Worm (Caenorhabditis elegans) whole organism, young adult: ENCODE results near the gene F35G2.3.

Experiments
- F23B12.7 ChIP-seq: sonication (generic microtip); optimal IDR thresholded peaks from 2 replicates; lab custom pipeline; 2017; ENCODE audit warnings: missing genetic modification characterization, mild to moderate bottlenecking, missing compliant biosample characterization, antibody characterized with exemption, moderate library complexity; ENCODE audit not compliant: insufficient read depth
- Y53F4B.3 ChIP-seq: fragments of 200-800 bp; sonication (Bioruptor generic); IDR thresholded peaks from 2 replicates; pipeline ENCODE4 v1.3.6; 2022; ENCODE audit warnings: missing genetic modification reagents, missing genetic modification characterization, missing compliant biosample characterization
- attf-3 ChIP-seq: fragments of 200-800 bp; sonication (Bioruptor generic); conservative IDR thresholded peaks from 2 replicates; pipeline ENCODE4 v1.3.6; 2022; ENCODE audit warnings: missing genetic modification reagents, missing genetic modification characterization, missing compliant biosample characterization
- cebp-2 ChIP-seq: fragments of 200-800 bp; sonication (Bioruptor generic); IDR thresholded peaks from 2 replicates; pipeline ENCODE4 v1.3.6; 2022; ENCODE audit warnings: missing genetic modification characterization, missing compliant biosample characterization
- chd-7 ChIP-seq: sonication (generic microtip); optimal IDR thresholded peaks from 2 replicates; lab custom pipeline; 2016; ENCODE audit warnings: mild to moderate bottlenecking, missing genetic modification characterization, moderate library complexity, missing compliant biosample characterization
- dpl-1 ChIP-seq: fragments of 150-350 bp; optimal IDR thresholded peaks from 2 replicates; lab custom pipeline; 2014; ENCODE audit warnings: missing biosample characterization, missing genetic modification reagents, missing genetic modification characterization
- efl-1 ChIP-seq: fragments of 150-350 bp; optimal IDR thresholded peaks from 2 replicates; lab custom pipeline; 2014; ENCODE audit warnings: missing biosample characterization, missing genetic modification reagents, missing genetic modification characterization
- egrh-3 ChIP-seq: fragments of 200-800 bp; sonication (Bioruptor generic); IDR thresholded peaks from 2 replicates; pipeline ENCODE4 v1.3.6; 2022; ENCODE audit warnings: missing genetic modification reagents, missing genetic modification characterization, missing compliant biosample characterization
- ets-4 ChIP-seq: fragments of 200-800 bp; sonication (Bioruptor generic); optimal IDR thresholded peaks from 2 replicates; lab custom pipeline; 2018; ENCODE audit warnings: mild to moderate bottlenecking, missing genetic modification characterization, missing compliant biosample characterization
- him-1 ChIP-seq: sonication (generic microtip); optimal IDR thresholded peaks from 2 replicates; lab custom pipeline; 2016; ENCODE audit warnings: missing genotype, missing genetic modification reagents, missing genetic modification characterization, missing compliant biosample characterization
- hmg-1.2 ChIP-seq: fragments of 200-800 bp; sonication (Bioruptor generic); IDR thresholded peaks from 2 replicates; pipeline ENCODE4 v1.3.6; 2022; ENCODE audit warnings: missing genetic modification reagents, missing genetic modification characterization, missing compliant biosample characterization
- hmg-20 ChIP-seq: fragments of 200-800 bp; sonication (Bioruptor generic); IDR thresholded peaks from 2 replicates; pipeline ENCODE4 v1.3.6; 2022; ENCODE audit warnings: missing genetic modification reagents, missing genetic modification characterization, missing compliant biosample characterization
- lin-35 ChIP-seq, 3 experiments: fragments of 150-350 bp in 2 of 3; sonication (generic microtip) in 1 of 3; optimal IDR thresholded peaks; 2 replicates each; lab custom pipeline; 2014 to 2018; ENCODE audit warnings: missing biosample characterization in 3 of 3, missing genetic modification characterization in 3 of 3, missing genetic modification reagents in 3 of 3
- lin-54 ChIP-seq: fragments of 200-800 bp; sonication (Bioruptor generic); optimal IDR thresholded peaks from 2 replicates; lab custom pipeline; 2018; ENCODE audit warnings: mild to moderate bottlenecking, missing genetic modification characterization, missing compliant biosample characterization
- lsy-27 ChIP-seq: sonication (generic microtip); optimal IDR thresholded peaks from 2 replicates; lab custom pipeline; 2017; ENCODE audit warnings: missing genetic modification characterization, mild to moderate bottlenecking, missing compliant biosample characterization, antibody characterized with exemption, missing genotype, borderline replicate concordance; ENCODE audit not compliant: insufficient read depth
- madf-3 ChIP-seq: fragments of 200-800 bp; sonication (Bioruptor generic); IDR thresholded peaks from 2 replicates; pipeline ENCODE4 v1.3.6; 2022; ENCODE audit warnings: missing genetic modification reagents, missing genetic modification characterization, missing compliant biosample characterization
- mes-4 ChIP-seq: sonication (generic microtip); optimal IDR thresholded peaks from 2 replicates; lab custom pipeline; 2016; ENCODE audit warnings: missing genotype, missing genetic modification characterization, missing compliant biosample characterization
- nfya-2 ChIP-seq: fragments of 200-800 bp; sonication (Bioruptor generic); IDR thresholded peaks from 2 replicates; pipeline ENCODE4 v1.3.6; 2022; ENCODE audit warnings: missing genetic modification reagents, missing genetic modification characterization, missing compliant biosample characterization
- nhr-179 ChIP-seq: sonication (generic microtip); optimal IDR thresholded peaks from 2 replicates; lab custom pipeline; 2016; ENCODE audit warnings: mild to moderate bottlenecking, missing genetic modification characterization, missing compliant biosample characterization
- nhr-80 ChIP-seq: sonication (generic microtip); optimal IDR thresholded peaks from 2 replicates; lab custom pipeline; 2016; ENCODE audit warnings: missing genetic modification characterization, missing compliant biosample characterization
- pha-4 ChIP-seq: fragments of 150-350 bp; sonication (generic microtip); optimal IDR thresholded peaks from 2 replicates; lab custom pipeline; 2014; ENCODE audit warnings: missing biosample characterization, missing genetic modification reagents, missing genetic modification characterization
- snpc-3.4 ChIP-seq: sonication (generic microtip); optimal IDR thresholded peaks from 2 replicates; lab custom pipeline; 2017; ENCODE audit warnings: missing genetic modification characterization, mild to moderate bottlenecking, missing compliant biosample characterization, antibody characterized with exemption, moderate library complexity, missing genotype, missing genetic modification reagents
- snpc-4 ChIP-seq, 5 experiments: fragments of 150-350 bp in 1 of 5; sonication (generic microtip) in 4 of 5; optimal IDR thresholded peaks; 2 replicates each; lab custom pipeline; 2014 to 2018; ENCODE audit warnings: missing genetic modification characterization in 5 of 5, missing biosample characterization in 3 of 5, antibody characterized with exemption in 2 of 5, mild to moderate bottlenecking in 2 of 5, missing compliant biosample characterization in 2 of 5, missing genotype in 2 of 5, moderate library complexity in 2 of 5, missing genetic modification reagents in 1 of 5
- unc-62 ChIP-seq: fragments of 150-350 bp; optimal IDR thresholded peaks from 2 replicates; lab custom pipeline; 2014; ENCODE audit warnings: missing biosample characterization, missing genetic modification reagents, missing genetic modification characterization
- zfh-2 ChIP-seq: fragments of 200-800 bp; sonication (Bioruptor generic); conservative IDR thresholded peaks from 2 replicates; pipeline ENCODE4 v1.3.6; 2022; ENCODE audit warnings: missing genetic modification reagents, missing genetic modification characterization, missing compliant biosample characterization
- ztf-26 ChIP-seq: sonication (generic microtip); optimal IDR thresholded peaks from 2 replicates; lab custom pipeline; 2017; ENCODE audit warnings: missing genetic modification characterization, missing compliant biosample characterization

The F35G2.3 gene

ce11 chrIV:12208984-12209676 lies at the start of gene F35G2.3, which contains the start of gene marb-1:
Gene F35G2.3, plus strand, starts transcription at chrIV:12209626.
Gene marb-1, minus strand, starts transcription at chrIV:12209010.
- TF ChIP-seq lin-54 (GFP tag; lab: Kevin White, UChicago) (peak; percentile 67), efl-1 (GFP tag; lab: Kevin White, UChicago) (peak; percentile 62), him-1 (tag; lab: Kevin White, UChicago) (peak; percentile 15), pha-4 (tag; lab: Kevin White, UChicago) (peak; percentile 28), F23B12.7 (tag; lab: Kevin White, UChicago) (peak; percentile 11), snpc-3.4 (tag; lab: Kevin White, UChicago) (peak; percentile 3), unc-62 (GFP tag; lab: Kevin White, UChicago) (no peak), Y53F4B.3 (no peak), snpc-4 (GFP tag; optimal IDR thresholded peaks at IDR 0.05; lab: Kevin White, UChicago) (no peak), snpc-4 (tag; optimal IDR thresholded peaks at IDR 0.05; lab: Kevin White, UChicago) (peak in 2 of 4 experiments; percentile 8 to 27), dpl-1 (GFP tag; lab: Kevin White, UChicago) (peak; percentile 1), ets-4 (GFP tag; lab: Kevin White, UChicago) (no peak), lin-35 (GFP tag; optimal IDR thresholded peaks at IDR 0.05; lab: Kevin White, UChicago) (peak in 1 of 3 experiments; percentile 77), attf-3 (GFP tag; lab: Robert Waterston, UW) (peak; percentile 96)
- TF ChIP-seq, all 124 proteins: peak for 10

- TF ChIP-seq Y53F4B.3 = no peak
These were observed 49.0 kb upstream of the F35G2.3 start for ce11 chrIV:12160421-12160820.

ce11 chrIV:12162732-12163131 lies 46.7 kb upstream of the F35G2.3 start:
- TF ChIP-seq cebp-2 (GFP tag; lab: Robert Waterston, UW) (0 out of 2 replicates have a peak, but pooled peaks have one; percentile 50), ztf-26 (no peak)

ce11 chrIV:12165432-12166078 lies 43.9 kb upstream of the F35G2.3 start:
- TF ChIP-seq nhr-80 (tag; lab: Kevin White, UChicago) (peak; percentile 68), him-1 (tag; lab: Kevin White, UChicago) (no peak)

ce11 chrIV:12167944-12168343 lies 41.5 kb upstream of the F35G2.3 start, which contains the start of gene F20B10.3:
Gene F20B10.3, plus strand, starts transcription at chrIV:12168244.
- TF ChIP-seq nfya-2 (GFP tag; lab: Robert Waterston, UW) = no peak
- no peak for TF ChIP-seq chd-7
- TF ChIP-seq nhr-179 (tag; lab: Kevin White, UChicago) = no peak
- TF ChIP-seq lsy-27 (tag; lab: Kevin White, UChicago) = no peak
- no peak for TF ChIP-seq hmg-1.2 (GFP tag; lab: Robert Waterston, UW)
- TF ChIP-seq egrh-3 (GFP tag; lab: Robert Waterston, UW) = no peak
- no peak for TF ChIP-seq mes-4 (tag; lab: Kevin White, UChicago)
- TF ChIP-seq hmg-20 = no peak
- TF ChIP-seq zfh-2 (GFP tag; lab: Robert Waterston, UW) = no peak

- TF ChIP-seq madf-3 (GFP tag; lab: Robert Waterston, UW) = 0 out of 2 replicates have a peak, but pooled peaks have one; percentile 24
These were observed 39.0 kb upstream of the F35G2.3 start for ce11 chrIV:12170396-12170795.
